Worm (Caenorhabditis elegans): ENCODE data around the gene nhr-192.

Gene nhr-192

ce11 chrV:10084864-10085263, 14.4 kb upstream of the nhr-192 start, which contains the start of gene R04B5.6:
Gene R04B5.6 (plus strand): TSS chrV:10085164.
- TF ChIP-seq unc-62 (GFP tag; optimal IDR thresholded peaks at IDR 0.05) = no peak

ce11 chrV:10083999-10084468, 13.6 kb upstream of the nhr-192 start, which contains the start of gene nhr-12:
Gene nhr-12 (minus strand): TSS chrV:10084049.
- TF ChIP-seq unc-62 (GFP tag; optimal IDR thresholded peaks at IDR 0.05) = no peak

ce11 chrV:10081636-10082035, 11.2 kb upstream of the nhr-192 start, which contains the start of gene nhr-205:
Gene nhr-205 (minus strand): TSS chrV:10081776.
- no peak for TF ChIP-seq unc-62 (GFP tag; optimal IDR thresholded peaks at IDR 0.05)

ce11 chrV:10080905-10081304, 10.5 kb upstream of the nhr-192 start:
- no peak for TF ChIP-seq unc-62 (GFP tag; optimal IDR thresholded peaks at IDR 0.05)

- no peak for TF ChIP-seq unc-62 (GFP tag; optimal IDR thresholded peaks at IDR 0.05)
These were observed 7.8 kb upstream of the nhr-192 start, which contains the start of gene R04B5.1 for ce11 chrV:10078244-10078643. Gene R04B5.1 (minus strand): TSS chrV:10078344.

- no peak for TF ChIP-seq unc-62 (GFP tag; optimal IDR thresholded peaks at IDR 0.05)
These were observed 5.0 kb upstream of the nhr-192 start, which contains the start of gene F57A8.7 for ce11 chrV:10075441-10075840. Gene F57A8.7 (plus strand): TSS chrV:10075741.

- TF ChIP-seq unc-62 (GFP tag; optimal IDR thresholded peaks at IDR 0.05) = no peak
These were observed 3.4 kb upstream of the nhr-192 start, which contains the start of gene F57A8.6 for ce11 chrV:10073793-10074192. Gene F57A8.6 (minus strand): TSS chrV:10073893.

- TF ChIP-seq unc-62 (GFP tag; optimal IDR thresholded peaks at IDR 0.05) = no peak
These were observed 2.3 kb upstream of the nhr-192 start for ce11 chrV:10072721-10073120.

- TF ChIP-seq unc-62 (GFP tag; optimal IDR thresholded peaks at IDR 0.05) = no peak
These were observed 3.7 kb downstream of the nhr-192 start, which contains the start of gene npr-39 for ce11 chrV:10066769-10067168. Gene npr-39 (plus strand): TSS chrV:10067069.

ce11 chrV:10065679-10066078, 4.8 kb downstream of the nhr-192 start:
- no peak for TF ChIP-seq unc-62 (GFP tag; optimal IDR thresholded peaks at IDR 0.05)

- TF ChIP-seq unc-62 (GFP tag; optimal IDR thresholded peaks at IDR 0.05) = no peak
These were observed 6.2 kb downstream of the nhr-192 start, which contains the start of gene fipr-13 for ce11 chrV:10064221-10064620. Gene fipr-13 (plus strand): TSS chrV:10064521.

- TF ChIP-seq unc-62 (GFP tag; optimal IDR thresholded peaks at IDR 0.05) = no peak
These were observed 10.4 kb downstream of the nhr-192 start for ce11 chrV:10060039-10060438.

ce11 chrV:10058748-10059147, 11.7 kb downstream of the nhr-192 start:
- TF ChIP-seq unc-62 (GFP tag; optimal IDR thresholded peaks at IDR 0.05) = no peak

ce11 chrV:10054872-10055271, 15.6 kb downstream of the nhr-192 start, which contains the start of gene yif-1:
Gene yif-1 (minus strand): TSS chrV:10054913.
- no peak for TF ChIP-seq unc-62 (GFP tag; optimal IDR thresholded peaks at IDR 0.05)

ce11 chrV:10051855-10052254, 18.6 kb downstream of the nhr-192 start, which contains the start of gene str-118:
Gene str-118 (plus strand): TSS chrV:10052155.
- no peak for TF ChIP-seq unc-62 (GFP tag; optimal IDR thresholded peaks at IDR 0.05)

ce11 chrV:10047189-10047588, 23.3 kb downstream of the nhr-192 start:
- no peak for TF ChIP-seq unc-62 (GFP tag; optimal IDR thresholded peaks at IDR 0.05)

ce11 chrV:10046503-10046902, 23.9 kb downstream of the nhr-192 start:
- no peak for TF ChIP-seq unc-62 (GFP tag; optimal IDR thresholded peaks at IDR 0.05)

- TF ChIP-seq unc-62 (GFP tag; optimal IDR thresholded peaks at IDR 0.05) = no peak
These were observed 25.7 kb downstream of the nhr-192 start for ce11 chrV:10044735-10045134.

Measured in whole organism, dauer.